Worm (Caenorhabditis elegans) whole organism, L1 larva: ENCODE data around the gene gegf-1.

Source experiments
- C04F5.9 ChIP-seq: sonication (generic microtip); optimal IDR thresholded peaks from 2 replicates; lab custom pipeline; 2016; ENCODE audit warnings: missing genetic modification characterization, missing compliant biosample characterization
- C34B4.2 ChIP-seq: sonication (generic microtip); optimal IDR thresholded peaks from 2 replicates; lab custom pipeline; 2017; ENCODE audit warnings: mild to moderate bottlenecking, missing genetic modification characterization, missing compliant biosample characterization
- F16B12.6 ChIP-seq: fragments of 150-350 bp; optimal IDR thresholded peaks from 2 replicates; lab custom pipeline; 2014; ENCODE audit warnings: missing biosample characterization, missing genetic modification characterization
- Y116A8C.19 ChIP-seq: sonication (generic microtip); optimal IDR thresholded peaks from 2 replicates; lab custom pipeline; 2016; ENCODE audit warnings: missing compliant biosample characterization, missing genetic modification characterization, borderline replicate concordance
- aly-2 ChIP-seq: fragments of 150-350 bp; optimal IDR thresholded peaks from 2 replicates; lab custom pipeline; 2014; ENCODE audit warnings: missing biosample characterization, missing genetic modification characterization
- dpl-1 ChIP-seq, 3 experiments: fragments of 150-350 bp in 2 of 3; sonication (generic microtip) in 1 of 3; optimal IDR thresholded peaks; 2 replicates each; lab custom pipeline; 2014 to 2017; ENCODE audit warnings: missing biosample characterization in 3 of 3, missing genetic modification characterization in 3 of 3, missing genetic modification reagents in 3 of 3
- egl-13 ChIP-seq: sonication (generic microtip); optimal IDR thresholded peaks from 2 replicates; lab custom pipeline; 2016; ENCODE audit warnings: missing genotype, missing genetic modification reagents, missing genetic modification characterization, missing compliant biosample characterization
- egl-27 ChIP-seq, 2 experiments: fragments of 150-350 bp in 1 of 2; sonication (generic microtip); optimal IDR thresholded peaks; 3 replicates each; lab custom pipeline; 2017 to 2018; ENCODE audit warnings: missing biosample characterization in 2 of 2, missing genetic modification characterization in 2 of 2, missing genetic modification reagents in 2 of 2
- ets-5 ChIP-seq: fragments of 200-800 bp; sonication (Bioruptor generic); IDR thresholded peaks from 2 replicates; pipeline ENCODE4 v1.3.6; 2022; ENCODE audit warnings: missing genetic modification characterization, missing compliant biosample characterization
- fkh-4 ChIP-seq: sonication (generic microtip); optimal IDR thresholded peaks from 2 replicates; lab custom pipeline; 2016; ENCODE audit warnings: missing compliant biosample characterization, missing genetic modification characterization, borderline replicate concordance
- fos-1 ChIP-seq: fragments of 150-350 bp; optimal IDR thresholded peaks from 2 replicates; lab custom pipeline; 2014; ENCODE audit warnings: missing biosample characterization, missing genetic modification characterization
- hlh-4 ChIP-seq: sonication (generic microtip); optimal IDR thresholded peaks from 2 replicates; lab custom pipeline; 2016; ENCODE audit warnings: mild to moderate bottlenecking, missing genetic modification characterization, missing compliant biosample characterization
- isw-1 ChIP-seq: fragments of 200-800 bp; sonication (Bioruptor generic); IDR thresholded peaks from 2 replicates; pipeline ENCODE4 v1.3.6; 2022; ENCODE audit warnings: missing genetic modification characterization, missing compliant biosample characterization
- jun-1 ChIP-seq: fragments of 150-350 bp; optimal IDR thresholded peaks from 2 replicates; lab custom pipeline; 2014; ENCODE audit warnings: missing biosample characterization, missing genetic modification reagents, missing genetic modification characterization
- lin-13 ChIP-seq: fragments of 150-350 bp; optimal IDR thresholded peaks from 2 replicates; lab custom pipeline; 2014; ENCODE audit warnings: missing biosample characterization, missing genetic modification reagents, missing genetic modification characterization
- lin-14 ChIP-seq: fragments of 200-800 bp; sonication (Bioruptor generic); optimal IDR thresholded peaks from 2 replicates; lab custom pipeline; 2018; ENCODE audit warnings: mild to moderate bottlenecking, missing genetic modification characterization, moderate library complexity, missing compliant biosample characterization
- lin-39 ChIP-seq: fragments of 150-350 bp; optimal IDR thresholded peaks from 2 replicates; lab custom pipeline; 2014; ENCODE audit warnings: missing biosample characterization, missing genetic modification reagents, missing genetic modification characterization
- lir-3 ChIP-seq: sonication (generic microtip); optimal IDR thresholded peaks from 2 replicates; lab custom pipeline; 2016; ENCODE audit warnings: mild to moderate bottlenecking, missing genetic modification characterization, moderate library complexity, missing compliant biosample characterization; ENCODE audit not compliant: poor library complexity
- lsy-2 ChIP-seq, 2 experiments: fragments of 150-350 bp; optimal IDR thresholded peaks; 2 replicates each; lab custom pipeline; 2014; ENCODE audit warnings: missing biosample characterization in 2 of 2, missing genetic modification characterization in 2 of 2
- mab-9 ChIP-seq: fragments of 200-800 bp; sonication (Bioruptor generic); IDR thresholded peaks from 2 replicates; pipeline ENCODE4 v1.3.6; 2022; ENCODE audit warnings: missing genetic modification reagents, missing genetic modification characterization, missing compliant biosample characterization
- mdl-1 ChIP-seq, 2 experiments: fragments of 150-350 bp; optimal IDR thresholded peaks; 2 replicates each; lab custom pipeline; 2014 to 2017; ENCODE audit warnings: missing biosample characterization in 2 of 2, missing genetic modification characterization in 2 of 2, inconsistent platforms in 1 of 2
- nhr-11 ChIP-seq: fragments of 150-350 bp; optimal IDR thresholded peaks from 2 replicates; lab custom pipeline; 2014; ENCODE audit warnings: missing biosample characterization, missing genetic modification characterization
- nhr-19 ChIP-seq: fragments of 200-800 bp; sonication (Bioruptor generic); conservative IDR thresholded peaks from 2 replicates; pipeline ENCODE4 v1.3.6; 2022; ENCODE audit warnings: missing genetic modification characterization, missing compliant biosample characterization
- nhr-20 ChIP-seq: sonication (generic microtip); optimal IDR thresholded peaks from 2 replicates; lab custom pipeline; 2016; ENCODE audit warnings: mild to moderate bottlenecking, missing genetic modification characterization, missing compliant biosample characterization
- nhr-71 ChIP-seq: sonication (generic microtip); optimal IDR thresholded peaks from 2 replicates; lab custom pipeline; 2016; ENCODE audit warnings: mild to moderate bottlenecking, missing genetic modification characterization, moderate library complexity, missing compliant biosample characterization
- nhr-76 ChIP-seq: sonication (generic microtip); optimal IDR thresholded peaks from 2 replicates; lab custom pipeline; 2017; ENCODE audit warnings: missing biosample characterization, missing genetic modification characterization
- nhr-77 ChIP-seq: fragments of 150-350 bp; optimal IDR thresholded peaks from 2 replicates; lab custom pipeline; 2014; ENCODE audit warnings: missing biosample characterization, missing genetic modification characterization
- nhr-84 ChIP-seq: sonication (generic microtip); optimal IDR thresholded peaks from 2 replicates; lab custom pipeline; 2017; ENCODE audit warnings: missing biosample characterization, missing genetic modification characterization
- nhr-85 ChIP-seq: sonication (generic microtip); peaks from one replicate; lab custom pipeline; 2016; ENCODE audit warnings: missing genetic modification characterization, inconsistent platforms, missing compliant biosample characterization
- nhr-90 ChIP-seq: sonication (generic microtip); optimal IDR thresholded peaks from 2 replicates; lab custom pipeline; 2016; ENCODE audit warnings: mild to moderate bottlenecking, missing genetic modification characterization, missing compliant biosample characterization; ENCODE audit not compliant: poor library complexity
- pag-3 ChIP-seq: sonication (generic microtip); optimal IDR thresholded peaks from 2 replicates; lab custom pipeline; 2017; ENCODE audit warnings: missing genetic modification characterization, mild to moderate bottlenecking, missing compliant biosample characterization, antibody characterized with exemption, borderline replicate concordance; ENCODE audit not compliant: insufficient read depth
- pax-3 ChIP-seq: fragments of 200-800 bp; sonication (Bioruptor generic); optimal IDR thresholded peaks from 2 replicates; lab custom pipeline; 2018; ENCODE audit warnings: mild to moderate bottlenecking, missing genetic modification characterization, moderate library complexity, missing compliant biosample characterization
- pqm-1 ChIP-seq: sonication (generic microtip); optimal IDR thresholded peaks from 3 replicates; lab custom pipeline; 2017; ENCODE audit warnings: missing biosample characterization, missing genetic modification characterization
- skn-1 ChIP-seq: fragments of 150-350 bp; optimal IDR thresholded peaks from 2 replicates; lab custom pipeline; 2014; ENCODE audit warnings: missing biosample characterization, missing genetic modification characterization
- snu-23 ChIP-seq: sonication (generic microtip); optimal IDR thresholded peaks from 2 replicates; lab custom pipeline; 2016; ENCODE audit warnings: missing genetic modification characterization, missing compliant biosample characterization
- sox-4 ChIP-seq: sonication (generic microtip); optimal IDR thresholded peaks from 2 replicates; lab custom pipeline; 2016; ENCODE audit warnings: missing genetic modification characterization, missing compliant biosample characterization
- sup-37 ChIP-seq: fragments of 200-800 bp; sonication (Bioruptor generic); optimal IDR thresholded peaks from 2 replicates; lab custom pipeline; 2018; ENCODE audit warnings: mild to moderate bottlenecking, missing genetic modification characterization, missing compliant biosample characterization
- swsn-7 ChIP-seq: sonication (generic microtip); optimal IDR thresholded peaks from 2 replicates; lab custom pipeline; 2016; ENCODE audit warnings: missing genetic modification characterization, missing compliant biosample characterization
- tbx-2 ChIP-seq: sonication (generic microtip); optimal IDR thresholded peaks from 2 replicates; lab custom pipeline; 2016; ENCODE audit warnings: missing genetic modification characterization, missing compliant biosample characterization
- unc-62 ChIP-seq: fragments of 150-350 bp; optimal IDR thresholded peaks from 2 replicates; lab custom pipeline; 2014; ENCODE audit warnings: missing biosample characterization, missing genetic modification reagents, missing genetic modification characterization
- zag-1 ChIP-seq: fragments of 150-350 bp; optimal IDR thresholded peaks from 2 replicates; lab custom pipeline; 2014; ENCODE audit warnings: missing biosample characterization, missing genetic modification characterization
- ztf-4 ChIP-seq: fragments of 150-350 bp; optimal IDR thresholded peaks from 2 replicates; lab custom pipeline; 2014; ENCODE audit warnings: missing biosample characterization, missing genetic modification characterization

gegf-1 gene

DNA sequence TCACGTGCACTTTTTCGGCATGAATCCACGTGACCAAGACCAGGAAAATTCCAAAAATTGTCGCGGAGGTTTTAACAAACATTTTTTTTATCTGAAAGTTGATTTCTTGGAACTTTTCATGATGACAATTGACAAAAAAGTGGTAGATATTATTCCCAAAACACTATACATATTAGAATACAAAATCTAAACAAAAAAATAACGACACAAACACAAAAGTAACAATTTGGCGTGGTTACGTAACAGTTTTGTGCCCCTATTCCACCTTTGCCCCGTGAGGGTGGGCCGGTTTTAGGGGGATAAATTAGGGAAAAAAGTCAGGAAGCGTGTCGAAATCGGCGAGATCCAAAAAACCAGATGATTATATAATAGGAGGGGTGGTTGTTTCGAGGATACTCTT, at the start of gene gegf-1:
Gene gegf-1, minus strand, starts transcription at position 101 of the 400 bp plus-strand sequence.
- TF ChIP-seq lsy-2 (tag; optimal IDR thresholded peaks at IDR 0.05; lab: Kevin White, UChicago) (no peak), zag-1 (tag; lab: Kevin White, UChicago) (no peak), snu-23 (GFP tag; lab: Kevin White, UChicago) (no peak)
- TF ChIP-seq, all 84 proteins: peak for 0

DNA sequence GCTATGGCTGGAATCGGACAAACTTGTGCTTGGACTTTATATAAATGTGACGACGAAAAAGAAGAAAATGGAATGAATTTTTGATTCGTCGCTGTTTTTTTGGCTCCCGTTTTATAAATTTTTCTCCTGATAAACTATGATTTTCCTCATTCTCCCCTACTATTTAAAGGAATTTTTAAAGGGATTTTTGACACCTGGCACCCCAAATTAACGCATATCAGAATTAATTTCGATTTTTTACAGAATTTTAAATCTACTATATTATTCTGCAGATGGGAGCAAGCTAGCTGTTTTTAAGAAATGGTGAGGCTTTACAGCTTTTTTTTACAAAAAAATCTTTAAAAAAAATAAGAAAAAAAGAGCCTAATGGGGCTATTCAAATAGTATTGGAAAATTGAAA, 47.3 kb upstream of the gegf-1 start, which contains the start of gene coa-1:
Gene coa-1, plus strand, starts transcription at position 301 of the 400 bp plus-strand sequence.
- TF ChIP-seq C04F5.9 (tag; lab: Kevin White, UChicago) (no peak), fkh-4 (tag; lab: Kevin White, UChicago) (no peak), egl-27 (tag; optimal IDR thresholded peaks at IDR 0.05; lab: Kevin White, UChicago) (no peak), nhr-11 (no peak), unc-62 (GFP tag; lab: Kevin White, UChicago) (no peak)

DNA sequence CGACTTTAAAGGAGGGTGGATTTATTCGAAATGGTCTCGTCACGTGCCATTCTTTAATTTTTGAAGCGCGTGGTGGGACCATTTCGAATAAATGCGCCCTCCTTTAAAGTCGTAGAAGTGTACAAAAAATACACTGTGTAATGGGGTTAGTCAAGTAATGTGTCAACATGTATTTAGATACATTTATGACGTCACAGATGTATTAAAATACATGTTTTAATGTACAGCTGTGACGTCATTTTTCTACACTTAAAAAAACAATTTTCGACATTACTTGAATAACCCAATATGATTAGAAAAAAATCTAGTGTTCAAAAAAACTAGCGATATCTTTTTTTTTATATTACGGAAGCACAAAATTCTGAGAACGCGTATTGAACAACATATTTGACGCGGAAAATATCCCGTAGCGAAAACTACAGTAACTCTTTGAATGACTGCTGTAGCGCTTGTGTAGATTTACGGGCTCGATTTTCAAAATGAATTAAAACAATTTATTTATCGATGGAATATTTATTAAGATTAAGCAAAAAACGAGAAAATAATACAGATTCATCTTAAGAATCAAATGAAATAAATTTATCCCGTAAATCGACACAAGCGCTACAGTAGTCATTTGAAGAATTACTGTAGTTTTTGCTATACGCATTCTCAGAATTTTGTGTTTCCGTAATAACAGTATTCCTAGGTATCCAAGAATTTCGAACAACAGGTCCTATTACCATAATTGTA, 45.4 kb upstream of the gegf-1 start, which contains the start of gene gfrp-1:
Gene gfrp-1, plus strand, starts transcription at position 682 of the 732 bp plus-strand sequence.
- no peak for TF ChIP-seq sup-37
- TF ChIP-seq fos-1 (tag; lab: Kevin White, UChicago) = no peak
- no peak for TF ChIP-seq ztf-4 (tag; lab: Kevin White, UChicago)
- TF ChIP-seq mab-9 (GFP tag; lab: Robert Waterston, UW) = no peak
- TF ChIP-seq dpl-1 (GFP tag; optimal IDR thresholded peaks at IDR 0.05; lab: Kevin White, UChicago) = no peak

DNA sequence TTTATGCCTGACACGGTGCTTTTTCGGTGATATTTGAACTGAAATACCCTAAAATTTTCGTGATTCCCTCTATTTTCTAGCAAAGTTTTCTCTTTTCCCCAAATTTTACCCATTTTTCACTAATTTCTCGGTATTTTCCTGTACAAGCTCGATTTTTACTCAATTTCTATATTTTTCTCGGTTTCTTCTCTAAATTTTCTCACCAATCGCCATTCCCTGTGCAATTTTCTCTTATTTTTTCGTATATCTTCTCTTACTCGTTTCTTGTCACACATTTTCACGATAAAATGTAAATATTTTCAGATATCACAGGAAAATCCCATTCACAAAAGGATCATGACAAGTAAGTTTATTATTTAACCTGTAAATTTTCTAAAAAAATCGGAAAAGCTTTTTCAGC, 36.7 kb upstream of the gegf-1 start, which contains the start of gene csn-3:
Gene csn-3, plus strand, starts transcription at position 301 of the 400 bp plus-strand sequence.
- no peak for TF ChIP-seq lin-13 (GFP tag; lab: Kevin White, UChicago)
- TF ChIP-seq aly-2 = no peak
- no peak for TF ChIP-seq jun-1

DNA sequence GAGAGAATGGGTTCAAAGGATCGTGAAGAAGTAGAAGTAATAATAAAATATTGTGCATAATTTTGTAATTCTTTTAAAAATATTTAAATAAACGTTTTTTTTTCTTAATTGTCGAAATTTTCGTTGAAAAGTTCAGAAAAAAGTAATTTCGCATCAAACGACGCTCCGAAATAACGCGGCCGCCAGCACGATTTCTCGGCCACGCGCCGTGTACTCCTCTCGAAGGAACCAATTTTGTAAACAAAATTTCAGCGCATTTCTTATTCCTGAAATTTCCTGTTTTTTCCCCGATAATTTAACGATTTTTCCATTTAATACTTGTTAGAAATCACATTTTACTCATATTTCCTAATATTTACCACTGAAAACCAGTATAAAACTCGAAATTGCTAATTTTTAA, 34.3 kb upstream of the gegf-1 start, which contains the start of gene Y38C1AA.12:
Gene Y38C1AA.12, plus strand, starts transcription at position 211 of the 400 bp plus-strand sequence.
- TF ChIP-seq ets-5 (GFP tag; lab: Robert Waterston, UW) (no peak), nhr-11 (peak; percentile 27), egl-13 (peak; percentile 95), lsy-2 (tag; optimal IDR thresholded peaks at IDR 0.05; lab: Kevin White, UChicago) (peak; percentile 84 to 88), nhr-19 (GFP tag; lab: Robert Waterston, UW) (peak; percentile 87), snu-23 (GFP tag; lab: Kevin White, UChicago) (peak; percentile 91), pqm-1 (tag; lab: Kevin White, UChicago) (no peak), isw-1 (GFP tag; lab: Robert Waterston, UW) (peak; percentile 79), pax-3 (tag; lab: Kevin White, UChicago) (peak; percentile 92), nhr-76 (tag; lab: Kevin White, UChicago) (no peak), nhr-85 (tag; lab: Kevin White, UChicago) (peak; percentile 96), aly-2 (no peak), mdl-1 (tag; optimal IDR thresholded peaks at IDR 0.05; lab: Kevin White, UChicago) (peak in 1 of 2 experiments; percentile 56), skn-1 (tag; lab: Kevin White, UChicago) (peak; percentile 78), nhr-77 (peak; percentile 50), F16B12.6 (peak; percentile 46), sox-4 (tag; lab: Kevin White, UChicago) (peak; percentile 90), lin-13 (GFP tag; lab: Kevin White, UChicago) (peak; percentile 84), Y116A8C.19 (tag; lab: Kevin White, UChicago) (peak; percentile 83), hlh-4 (peak; percentile 77), nhr-71 (tag; lab: Kevin White, UChicago) (peak; percentile 94), pag-3 (tag; lab: Kevin White, UChicago) (no peak), swsn-7 (tag; lab: Kevin White, UChicago) (peak; percentile 89), fos-1 (tag; lab: Kevin White, UChicago) (peak; percentile 33), lin-14 (GFP tag; lab: Kevin White, UChicago) (no peak), lin-39 (tag; lab: Kevin White, UChicago) (peak; percentile 73), tbx-2 (tag; lab: Kevin White, UChicago) (peak; percentile 92), nhr-84 (tag; lab: Kevin White, UChicago) (no peak), nhr-90 (peak; percentile 95), lir-3 (tag; lab: Kevin White, UChicago) (peak; percentile 97), C34B4.2 (tag; lab: Kevin White, UChicago) (no peak), nhr-20 (tag; lab: Kevin White, UChicago) (peak; percentile 92)
